Fruit fly (Drosophila melanogaster) whole organism, embryonic: Measurements from ENCODE around the gene Cul6.

Source experiments
- Awh ChIP-seq: fragments of 200-800 bp; sonication (Bioruptor generic); IDR thresholded peaks from 2 replicates; pipeline ENCODE4, ENCODE4 v1.3.6; 2022; ENCODE audit warnings: missing biosample characterization, missing genetic modification characterization
- Bdp1 ChIP-seq: fragments of 200-800 bp; sonication (Bioruptor generic); optimal IDR thresholded peaks from 3 replicates; lab custom pipeline; 2016; ENCODE audit warnings: missing biosample characterization, missing genetic modification characterization
- Blimp-1 ChIP-seq: fragments of 200-800 bp; sonication (Bioruptor generic); optimal IDR thresholded peaks from 3 replicates; lab custom pipeline; 2018; ENCODE audit warnings: missing biosample characterization, missing genetic modification characterization, mild to moderate bottlenecking, moderate library complexity, missing genetic modification reagents
- Bteb2 ChIP-seq: fragments of 200-800 bp; sonication (Bioruptor generic); optimal IDR thresholded peaks from 2 replicates; lab custom pipeline; 2016; ENCODE audit warnings: missing biosample characterization, missing genetic modification characterization
- CG1024 ChIP-seq: fragments of 200-800 bp; sonication (Bioruptor generic); IDR thresholded peaks from 2 replicates; pipeline ENCODE4 v1.3.6; 2022; ENCODE audit warnings: missing biosample characterization, missing genetic modification characterization
- CG10321 ChIP-seq: fragments of 200-800 bp; sonication (Bioruptor generic); IDR thresholded peaks from 2 replicates; pipeline ENCODE4 v1.3.6; 2022; ENCODE audit warnings: missing biosample characterization, missing genetic modification characterization
- CG11560 ChIP-seq: fragments of 200-800 bp; sonication (Bioruptor generic); IDR thresholded peaks from 3 replicates; pipeline ENCODE4 v1.3.6; 2022; ENCODE audit warnings: missing biosample characterization, missing genetic modification characterization
- CG11695 ChIP-seq: fragments of 200-800 bp; sonication (Bioruptor generic); IDR thresholded peaks from 3 replicates; pipeline ENCODE4 v1.3.6; 2022; ENCODE audit warnings: missing biosample characterization, missing genetic modification characterization
- CG12236 ChIP-seq: fragments of 200-800 bp; sonication (Bioruptor generic); optimal IDR thresholded peaks from 2 replicates; lab custom pipeline; 2016; ENCODE audit warnings: missing biosample characterization, missing genetic modification characterization
- CG13287 ChIP-seq: fragments of 200-800 bp; sonication (Bioruptor generic); IDR thresholded peaks from 2 replicates; pipeline ENCODE4 v1.3.6; 2022; ENCODE audit warnings: missing biosample characterization, missing genetic modification characterization; ENCODE audit not compliant: partially characterized antibody
- CG14710 ChIP-seq: fragments of 200-800 bp; sonication (Bioruptor generic); optimal IDR thresholded peaks from 3 replicates; lab custom pipeline; 2019; ENCODE audit warnings: missing biosample characterization, mild to moderate bottlenecking, missing genetic modification characterization, moderate library complexity
- CG2712 ChIP-seq: fragments of 200-800 bp; optimal IDR thresholded peaks from 3 replicates; lab custom pipeline; 2019; ENCODE audit warnings: missing biosample characterization, mild to moderate bottlenecking, missing genetic modification characterization, moderate library complexity
- CG4282 ChIP-seq: fragments of 200-800 bp; sonication (Bioruptor generic); optimal IDR thresholded peaks from 2 replicates; lab custom pipeline; 2016; ENCODE audit warnings: missing biosample characterization, missing genetic modification characterization
- CG43689 ChIP-seq: fragments of 200-800 bp; sonication (Bioruptor generic); IDR thresholded peaks from 2 replicates; pipeline ENCODE4 v1.3.6; 2022; ENCODE audit warnings: missing biosample characterization, missing genetic modification characterization
- CG4617 ChIP-seq: fragments of 200-800 bp; sonication (Bioruptor generic); optimal IDR thresholded peaks from 3 replicates; lab custom pipeline; 2016; ENCODE audit warnings: missing biosample characterization, missing genetic modification characterization, borderline replicate concordance
- CG5245 ChIP-seq: fragments of 200-800 bp; sonication (Bioruptor generic); optimal IDR thresholded peaks from 3 replicates; lab custom pipeline; 2016; ENCODE audit warnings: missing biosample characterization, missing genetic modification characterization
- CG6654 ChIP-seq: fragments of 200-800 bp; sonication (Bioruptor generic); optimal IDR thresholded peaks from 2 replicates; lab custom pipeline; 2017; ENCODE audit warnings: missing biosample characterization, mild to moderate bottlenecking, missing genetic modification characterization
- CG7987 ChIP-seq: fragments of 200-800 bp; sonication (Bioruptor generic); optimal IDR thresholded peaks from 2 replicates; lab custom pipeline; 2018; ENCODE audit warnings: missing biosample characterization, mild to moderate bottlenecking, missing genetic modification characterization, moderate library complexity
- CG8478 ChIP-seq: fragments of >200 bp; optimal IDR thresholded peaks from 2 replicates; lab custom pipeline; 2018
- CG9797 ChIP-seq: fragments of 200-800 bp; sonication (Bioruptor generic); optimal IDR thresholded peaks from 3 replicates; lab custom pipeline; 2018; ENCODE audit warnings: missing biosample characterization, mild to moderate bottlenecking, missing genetic modification characterization
- CHES-1-like ChIP-seq: fragments of 200-800 bp; sonication (Bioruptor generic); optimal IDR thresholded peaks from 2 replicates; lab custom pipeline; 2016; ENCODE audit warnings: missing biosample characterization, missing genetic modification characterization
- Camta ChIP-seq: fragments of 200-800 bp; sonication (Bioruptor generic); optimal IDR thresholded peaks from 2 replicates; lab custom pipeline; 2016; ENCODE audit warnings: missing biosample characterization, missing genetic modification characterization
- Doc3 ChIP-seq: fragments of 200-800 bp; sonication (Bioruptor generic); IDR thresholded peaks from 3 replicates; pipeline ENCODE4 v1.3.6; 2022; ENCODE audit warnings: missing biosample characterization, missing genetic modification characterization; ENCODE audit not compliant: partially characterized antibody
- Hmr ChIP-seq: fragments of 200-800 bp; sonication (Bioruptor generic); optimal IDR thresholded peaks from 3 replicates; lab custom pipeline; 2017; ENCODE audit warnings: mild to moderate bottlenecking, missing biosample characterization, missing genetic modification reagents, missing genetic modification characterization
- NfI ChIP-seq: fragments of 200-800 bp; sonication (Bioruptor generic); optimal IDR thresholded peaks from 3 replicates; lab custom pipeline; 2018; ENCODE audit warnings: missing biosample characterization, mild to moderate bottlenecking, missing genetic modification characterization, moderate library complexity
- Pdp1 ChIP-seq, 2 experiments: fragments of 200-800 bp; sonication (Bioruptor generic); optimal IDR thresholded peaks; 3 replicates each; lab custom pipeline; 2016; ENCODE audit warnings: missing biosample characterization in 2 of 2, missing genetic modification characterization in 2 of 2, mild to moderate bottlenecking in 1 of 2, moderate library complexity in 1 of 2
- Poxn ChIP-seq: fragments of 200-800 bp; sonication (Bioruptor generic); IDR thresholded peaks from 2 replicates; pipeline ENCODE4 v1.3.6; 2022; ENCODE audit warnings: missing biosample characterization, missing genetic modification characterization
- Sry-δ ChIP-seq: fragments of 200-800 bp; sonication (Bioruptor generic); optimal IDR thresholded peaks from 2 replicates; lab custom pipeline; 2016; ENCODE audit warnings: missing biosample characterization, missing genetic modification characterization
- Tbp ChIP-seq: fragments of >200 bp; optimal IDR thresholded peaks from 2 replicates; lab custom pipeline; 2018; ENCODE audit warnings: missing biosample characterization, missing genetic modification characterization
- Trl ChIP-seq, 3 experiments: fragments of >200 bp in 2 of 3; fragments of 200-800 bp in 1 of 3; sonication (Bioruptor generic) in 1 of 3; optimal IDR thresholded peaks; 2 replicates in 1 of 3; 3 replicates in 2 of 3; lab custom pipeline; 2016 to 2017; ENCODE audit warnings: missing biosample characterization in 1 of 3, missing genetic modification characterization in 1 of 3
- ato ChIP-seq: fragments of 200-800 bp; sonication (Bioruptor generic); IDR thresholded peaks from 2 replicates; pipeline ENCODE4 v1.3.6; 2022; ENCODE audit warnings: missing biosample characterization, missing genetic modification characterization; ENCODE audit not compliant: partially characterized antibody
- bab2 ChIP-seq: fragments of 200-800 bp; sonication (Bioruptor generic); optimal IDR thresholded peaks from 2 replicates; lab custom pipeline; 2016; ENCODE audit warnings: missing biosample characterization, missing genetic modification characterization
- bigmax ChIP-seq: fragments of 200-800 bp; sonication (Bioruptor generic); optimal IDR thresholded peaks from 2 replicates; lab custom pipeline; 2018; ENCODE audit warnings: missing biosample characterization, mild to moderate bottlenecking, missing genetic modification characterization
- cad ChIP-seq: fragments of >200 bp; optimal IDR thresholded peaks from 2 replicates; lab custom pipeline; 2017; ENCODE audit warnings: missing biosample characterization, missing genetic modification characterization
- caup ChIP-seq: fragments of 200-800 bp; sonication (Bioruptor generic); optimal IDR thresholded peaks from 3 replicates; lab custom pipeline; 2017; ENCODE audit warnings: missing biosample characterization, mild to moderate bottlenecking, missing genetic modification characterization, moderate library complexity; ENCODE audit not compliant: severe bottlenecking
- cwo ChIP-seq: fragments of 200-800 bp; sonication (Bioruptor generic); optimal IDR thresholded peaks from 3 replicates; lab custom pipeline; 2017; ENCODE audit warnings: missing biosample characterization, missing genetic modification characterization, mild to moderate bottlenecking, moderate library complexity, missing genetic modification reagents
- dimm ChIP-seq: fragments of 200-800 bp; sonication (Bioruptor generic); IDR thresholded peaks from 2 replicates; pipeline ENCODE4 v1.3.6; 2022; ENCODE audit warnings: missing biosample characterization, missing genetic modification characterization
- disco-r ChIP-seq: fragments of 200-800 bp; sonication (Bioruptor generic); optimal IDR thresholded peaks from 2 replicates; lab custom pipeline; 2016; ENCODE audit warnings: missing biosample characterization, missing genetic modification characterization
- esg ChIP-seq: fragments of 200-800 bp; sonication (Bioruptor generic); conservative IDR thresholded peaks from 2 replicates; pipeline ENCODE4 v1.3.6; 2022; ENCODE audit warnings: missing biosample characterization, missing genetic modification characterization
- eyg ChIP-seq: fragments of 200-800 bp; sonication (Bioruptor generic); optimal IDR thresholded peaks from 3 replicates; lab custom pipeline; 2016; ENCODE audit warnings: missing biosample characterization, missing genetic modification characterization
- jumu ChIP-seq: fragments of 200-800 bp; sonication (Bioruptor generic); optimal IDR thresholded peaks from 3 replicates; lab custom pipeline; 2016; ENCODE audit warnings: missing biosample characterization, missing genetic modification characterization
- maf-S ChIP-seq: fragments of 200-800 bp; sonication (Bioruptor generic); optimal IDR thresholded peaks from 2 replicates; lab custom pipeline; 2016; ENCODE audit warnings: missing biosample characterization, missing genetic modification characterization
- odd ChIP-seq: fragments of 200-800 bp; sonication (Bioruptor generic); optimal IDR thresholded peaks from 2 replicates; lab custom pipeline; 2017; ENCODE audit warnings: missing biosample characterization, mild to moderate bottlenecking, missing genetic modification characterization
- pan ChIP-seq, 4 experiments: fragments of >200 bp in 3 of 4; fragments of 200-800 bp in 1 of 4; sonication (Bioruptor generic) in 1 of 4; optimal IDR thresholded peaks in 3 of 4; IDR thresholded peaks in 1 of 4; 2 replicates each; pipeline versions ENCODE4 v1.3.6 to Lab custom; 2017 to 2022; ENCODE audit warnings: missing biosample characterization in 2 of 4, missing genetic modification characterization in 2 of 4, mixed read lengths in 1 of 4
- slbo ChIP-seq: fragments of 200-800 bp; sonication (Bioruptor generic); IDR thresholded peaks from 2 replicates; pipeline ENCODE4 v1.3.6; 2022; ENCODE audit warnings: missing biosample characterization, missing genetic modification characterization
- stwl ChIP-seq: fragments of 200-800 bp; sonication (Bioruptor generic); optimal IDR thresholded peaks from 3 replicates; lab custom pipeline; 2018; ENCODE audit warnings: missing biosample characterization, mild to moderate bottlenecking, missing genetic modification characterization, moderate library complexity
- wdn ChIP-seq: fragments of 200-800 bp; sonication (Bioruptor generic); IDR thresholded peaks from 2 replicates; pipeline ENCODE4 v1.3.6; 2022; ENCODE audit warnings: missing biosample characterization, missing genetic modification characterization
- zf30C ChIP-seq: fragments of 200-800 bp; sonication (Bioruptor generic); optimal IDR thresholded peaks from 3 replicates; lab custom pipeline; 2018; ENCODE audit warnings: missing biosample characterization, mild to moderate bottlenecking, missing genetic modification characterization

Gene Cul6

dm6 chr3L:13022854-13023560 lies 11.5 kb upstream of the Cul6 start, which contains the start of gene RpS12 (continued):
- TF ChIP-seq pan (optimal IDR thresholded peaks at IDR 0.05; lab: Kevin White, UChicago): no peak
- peak in 1 of 2 experiments; percentile 67 for TF ChIP-seq pan (GFP tag; optimal IDR thresholded peaks at IDR 0.05 in 1 of 2, IDR thresholded peaks at IDR 0.05 in 1 of 2)
- peak; percentile 64 for TF ChIP-seq CG12236 (GFP tag; lab: Kevin White, UChicago)
- no peak for TF ChIP-seq CG11560 (tag; lab: Robert Waterston, UW)
- peak; percentile 74 for TF ChIP-seq stwl (tag; lab: Kevin White, UChicago)
- TF ChIP-seq slbo (GFP tag; lab: Robert Waterston, UW): peak; percentile 83
- peak; percentile 61 for TF ChIP-seq CG10321 (GFP tag; lab: Robert Waterston, UW)
- peak; percentile 73 for TF ChIP-seq CG14710 (tag; lab: Kevin White, UChicago)
- TF ChIP-seq zf30C: no peak
- TF ChIP-seq CG1024 (GFP tag; lab: Robert Waterston, UW): peak; percentile 70
- peak; percentile 57 for TF ChIP-seq wdn (GFP tag; lab: Robert Waterston, UW)
- peak; percentile 93 for TF ChIP-seq caup (GFP tag; lab: Kevin White, UChicago)
- no peak for TF ChIP-seq Poxn (GFP tag; lab: Robert Waterston, UW)
- TF ChIP-seq Sry-δ (GFP tag; lab: Kevin White, UChicago): peak; percentile 97
- TF ChIP-seq cad (GFP tag; lab: Kevin White, UChicago): no peak
- peak; percentile 82 for TF ChIP-seq CHES-1-like (GFP tag; lab: Kevin White, UChicago)
- TF ChIP-seq CG5245: peak; percentile 27
- no peak for TF ChIP-seq Tbp (GFP tag; lab: Kevin White, UChicago)
- TF ChIP-seq CG13287: peak; percentile 73
- TF ChIP-seq CG11695 (GFP tag; lab: Robert Waterston, UW): no peak
- peak; percentile 58 for TF ChIP-seq Bdp1 (GFP tag; lab: Kevin White, UChicago)
- TF ChIP-seq dimm: no peak
- TF ChIP-seq CG4282: peak; percentile 62
- 0 out of 2 replicates have a peak, but pooled peaks have one; percentile 49 for TF ChIP-seq Awh (GFP tag; lab: Robert Waterston, UW)
- peak; percentile 36; the same call in 1 of the 2 replicates for TF ChIP-seq CG43689 (GFP tag; lab: Robert Waterston, UW)
- TF ChIP-seq Pdp1 (GFP tag; optimal IDR thresholded peaks at IDR 0.05; lab: Kevin White, UChicago): peak; percentile 65 to 70
- peak; percentile 59 for TF ChIP-seq jumu (GFP tag; lab: Kevin White, UChicago)
- TF ChIP-seq Camta (GFP tag; lab: Kevin White, UChicago): peak; percentile 73
- no peak for TF ChIP-seq Trl (optimal IDR thresholded peaks at IDR 0.05; lab: Kevin White, UChicago)
- TF ChIP-seq Trl (GFP tag; optimal IDR thresholded peaks at IDR 0.05; lab: Kevin White, UChicago): peak; percentile 88
- TF ChIP-seq CG8478: no peak
- peak; percentile 52; the same call in 1 of the 3 replicates for TF ChIP-seq Doc3 (GFP tag; lab: Robert Waterston, UW)
- TF ChIP-seq eyg (GFP tag; lab: Kevin White, UChicago): peak; percentile 71
- TF ChIP-seq Hmr (GFP tag; lab: Kevin White, UChicago): peak; percentile 91
- TF ChIP-seq CG9797 (GFP tag; lab: Kevin White, UChicago): no peak
- TF ChIP-seq CG4617 (GFP tag; lab: Kevin White, UChicago): peak; percentile 48
- TF ChIP-seq NfI (GFP tag; lab: Kevin White, UChicago): peak; percentile 91
- TF ChIP-seq cwo (GFP tag; lab: Kevin White, UChicago): peak; percentile 25
- TF ChIP-seq odd (GFP tag; lab: Kevin White, UChicago): peak; percentile 79
- TF ChIP-seq CG6654 (GFP tag; lab: Kevin White, UChicago): peak; percentile 33
- TF ChIP-seq bigmax (GFP tag; lab: Kevin White, UChicago): peak; percentile 65
- TF ChIP-seq CG2712 (tag; lab: Kevin White, UChicago): peak; percentile 43
- peak; percentile 94 for TF ChIP-seq CG7987 (GFP tag; lab: Kevin White, UChicago)
- no peak for TF ChIP-seq Blimp-1
- peak; percentile 56 for TF ChIP-seq disco-r (GFP tag; lab: Kevin White, UChicago)
- peak; percentile 85 for TF ChIP-seq ato
- peak; percentile 19; the same call in 1 of the 2 replicates for TF ChIP-seq esg (GFP tag; lab: Robert Waterston, UW)
- TF ChIP-seq Bteb2: peak; percentile 60
- peak; percentile 72 for TF ChIP-seq bab2
- TF ChIP-seq maf-S (GFP tag; lab: Kevin White, UChicago): peak; percentile 78
